Worm (Caenorhabditis elegans) whole organism, L4 larva: Measurements from ENCODE around the gene ima-1.

Source experiments
- F10B5.3 ChIP-seq: sonication (generic microtip); optimal IDR thresholded peaks from 2 replicates; lab custom pipeline; 2016; ENCODE audit warnings: mild to moderate bottlenecking, missing genetic modification characterization, missing compliant biosample characterization
- F26F4.8 ChIP-seq: fragments of 200-800 bp; sonication (Bioruptor generic); conservative IDR thresholded peaks from 2 replicates; pipeline ENCODE4 v1.3.6; 2022; ENCODE audit warnings: missing genetic modification characterization, missing compliant biosample characterization
- F44E2.7 ChIP-seq: fragments of 200-800 bp; sonication (Bioruptor generic); IDR thresholded peaks from 2 replicates; pipeline ENCODE4 v2.1.2; 2022; ENCODE audit warnings: missing genetic modification characterization, missing compliant biosample characterization
- R02D3.7 ChIP-seq: fragments of 150-350 bp; sonication (generic microtip); optimal IDR thresholded peaks from 3 replicates; lab custom pipeline; 2014; ENCODE audit warnings: missing biosample characterization, missing genetic modification characterization
- Y75B8A.6 ChIP-seq: fragments of 200-800 bp; sonication (Bioruptor generic); IDR thresholded peaks from 2 replicates; pipeline ENCODE4 v1.3.6; 2022; ENCODE audit warnings: missing genetic modification reagents, missing genetic modification characterization, missing compliant biosample characterization
- ZK337.2 ChIP-seq: fragments of 200-800 bp; sonication (Bioruptor generic); IDR thresholded peaks from 2 replicates; pipeline ENCODE4 v1.3.6; 2022; ENCODE audit warnings: missing genetic modification reagents, missing genetic modification characterization, missing compliant biosample characterization
- ZK546.5 ChIP-seq, 2 experiments: sonication (generic microtip); optimal IDR thresholded peaks; 2 replicates each; lab custom pipeline; 2017; ENCODE audit warnings: missing biosample characterization in 2 of 2, missing genetic modification characterization in 2 of 2
- ceh-62 ChIP-seq: sonication (generic microtip); optimal IDR thresholded peaks from 2 replicates; lab custom pipeline; 2017; ENCODE audit warnings: missing biosample characterization, missing genetic modification characterization
- cey-2 ChIP-seq: sonication (generic microtip); optimal IDR thresholded peaks from 3 replicates; lab custom pipeline; 2017; ENCODE audit warnings: missing genetic modification characterization, mild to moderate bottlenecking, missing compliant biosample characterization, antibody characterized with exemption, borderline replicate concordance; ENCODE audit not compliant: insufficient read depth
- daf-12 ChIP-seq: fragments of 150-350 bp; optimal IDR thresholded peaks from 2 replicates; lab custom pipeline; 2014; ENCODE audit warnings: missing biosample characterization, missing genetic modification reagents, missing genetic modification characterization
- daf-16 ChIP-seq, 3 experiments: sonication (generic microtip); optimal IDR thresholded peaks; 2 replicates each; lab custom pipeline; 2016 to 2017; ENCODE audit warnings: missing genetic modification characterization in 3 of 3, missing genetic modification reagents in 3 of 3, mild to moderate bottlenecking in 2 of 3, missing compliant biosample characterization in 2 of 3, missing biosample characterization in 1 of 3, moderate library complexity in 1 of 3
- daf-19 ChIP-seq: fragments of 200-800 bp; sonication (Bioruptor generic); conservative IDR thresholded peaks from 2 replicates; pipeline ENCODE4 v1.3.6; 2022; ENCODE audit warnings: missing genetic modification characterization, missing compliant biosample characterization
- dmd-8 ChIP-seq: fragments of 200-800 bp; sonication (Bioruptor generic); IDR thresholded peaks from 2 replicates; pipeline ENCODE4 v1.3.6; 2022; ENCODE audit warnings: missing genetic modification characterization, missing compliant biosample characterization
- duxl-1 ChIP-seq: sonication (generic microtip); optimal IDR thresholded peaks from 2 replicates; lab custom pipeline; 2016; ENCODE audit warnings: mild to moderate bottlenecking, missing genetic modification characterization, moderate library complexity, missing compliant biosample characterization; ENCODE audit not compliant: poor library complexity
- lin-1 ChIP-seq: fragments of 200-800 bp; sonication (Bioruptor generic); IDR thresholded peaks from 2 replicates; pipeline ENCODE4 v1.3.6; 2022; ENCODE audit warnings: missing genetic modification reagents, missing genetic modification characterization, missing compliant biosample characterization
- lin-15B ChIP-seq: fragments of 150-350 bp; sonication (generic microtip); optimal IDR thresholded peaks from 3 replicates; lab custom pipeline; 2014; ENCODE audit warnings: missing biosample characterization, missing genetic modification characterization
- lin-29 ChIP-seq: fragments of 200-800 bp; sonication (Bioruptor generic); IDR thresholded peaks from 2 replicates; pipeline ENCODE4 v1.3.6; 2022; ENCODE audit warnings: missing genetic modification reagents, missing genetic modification characterization, missing compliant biosample characterization
- madf-9 ChIP-seq: fragments of 200-800 bp; sonication (Bioruptor generic); conservative IDR thresholded peaks from 2 replicates; pipeline ENCODE4 v1.3.6; 2022; ENCODE audit warnings: missing genetic modification reagents, missing genetic modification characterization, missing compliant biosample characterization
- mdt-29 ChIP-seq: fragments of 200-800 bp; sonication (Bioruptor generic); IDR thresholded peaks from 2 replicates; pipeline ENCODE4 v1.3.6; 2022; ENCODE audit warnings: missing genetic modification reagents, missing genetic modification characterization, missing compliant biosample characterization
- mxl-2 ChIP-seq: fragments of 200-800 bp; sonication (Bioruptor generic); conservative IDR thresholded peaks from 2 replicates; pipeline ENCODE4 v1.3.6; 2022; ENCODE audit warnings: missing genetic modification reagents, missing genetic modification characterization, missing compliant biosample characterization
- nhr-111 ChIP-seq: fragments of 200-800 bp; sonication (Bioruptor generic); optimal IDR thresholded peaks from 2 replicates; lab custom pipeline; 2018; ENCODE audit warnings: mild to moderate bottlenecking, missing genetic modification characterization, missing compliant biosample characterization
- nhr-28 ChIP-seq: fragments of 150-350 bp; optimal IDR thresholded peaks from 2 replicates; lab custom pipeline; 2014; ENCODE audit warnings: missing biosample characterization, missing genetic modification characterization
- nhr-77 ChIP-seq: fragments of 150-350 bp; optimal IDR thresholded peaks from 2 replicates; lab custom pipeline; 2014; ENCODE audit warnings: missing biosample characterization, missing genetic modification characterization
- pqm-1 ChIP-seq: sonication (generic microtip); optimal IDR thresholded peaks from 2 replicates; lab custom pipeline; 2017; ENCODE audit warnings: missing biosample characterization, missing genetic modification characterization
- rbr-2 ChIP-seq: sonication (generic microtip); optimal IDR thresholded peaks from 2 replicates; lab custom pipeline; 2016; ENCODE audit warnings: missing genotype, missing genetic modification characterization, missing compliant biosample characterization
- saeg-2 ChIP-seq: fragments of 200-800 bp; sonication (Bioruptor generic); IDR thresholded peaks from 2 replicates; pipeline ENCODE4 v1.3.6; 2022; ENCODE audit warnings: missing genetic modification reagents, missing genetic modification characterization, missing compliant biosample characterization
- sdz-12 ChIP-seq: fragments of 200-800 bp; sonication (Bioruptor generic); optimal IDR thresholded peaks from 2 replicates; lab custom pipeline; 2018; ENCODE audit warnings: mild to moderate bottlenecking, missing genetic modification characterization, missing compliant biosample characterization
- set-16 ChIP-seq: fragments of 200-800 bp; sonication (Bioruptor generic); IDR thresholded peaks from 2 replicates; pipeline ENCODE4 v1.3.6; 2022; ENCODE audit warnings: missing genetic modification reagents, missing genetic modification characterization, missing compliant biosample characterization
- spr-3 ChIP-seq: fragments of 200-800 bp; sonication (Bioruptor generic); optimal IDR thresholded peaks from 2 replicates; lab custom pipeline; 2018; ENCODE audit warnings: mild to moderate bottlenecking, missing genetic modification characterization, missing compliant biosample characterization
- tra-1 ChIP-seq: fragments of 200-800 bp; sonication (Bioruptor generic); IDR thresholded peaks from 2 replicates; pipeline ENCODE4 v1.3.6; 2022; ENCODE audit warnings: missing genetic modification reagents, missing genetic modification characterization, missing compliant biosample characterization
- unc-39 ChIP-seq: sonication (generic microtip); optimal IDR thresholded peaks from 2 replicates; lab custom pipeline; 2017; ENCODE audit warnings: missing biosample characterization, missing genetic modification characterization
- zfp-2 ChIP-seq: sonication (generic microtip); optimal IDR thresholded peaks from 2 replicates; lab custom pipeline; 2016; ENCODE audit warnings: mild to moderate bottlenecking, missing genetic modification characterization, missing compliant biosample characterization
- ztf-11 ChIP-seq: fragments of 150-350 bp; optimal IDR thresholded peaks from 2 replicates; lab custom pipeline; 2014; ENCODE audit warnings: missing biosample characterization, missing genetic modification characterization

Gene ima-1

ce11 chrV:11266681-11267080, 27.2 kb downstream of the ima-1 start, which contains the start of gene str-116:
str-116 (plus strand) TSS chrV:11266981.
- TF ChIP-seq F26F4.8 (GFP tag; lab: Robert Waterston, UW) (no peak), sdz-12 (no peak), rbr-2 (tag; lab: Kevin White, UChicago) (no peak), daf-19 (GFP tag; lab: Robert Waterston, UW) (no peak), daf-12 (no peak), ceh-62 (tag; lab: Kevin White, UChicago) (no peak), madf-9 (GFP tag; lab: Robert Waterston, UW) (no peak), zfp-2 (tag; lab: Kevin White, UChicago) (no peak), tra-1 (GFP tag; lab: Robert Waterston, UW) (no peak), set-16 (GFP tag; lab: Robert Waterston, UW) (no peak), mdt-29 (no peak), Y75B8A.6 (GFP tag; lab: Robert Waterston, UW) (no peak), nhr-111 (GFP tag; lab: Kevin White, UChicago) (no peak), nhr-77 (tag; lab: Kevin White, UChicago) (no peak), R02D3.7 (tag; lab: Kevin White, UChicago) (no peak), duxl-1 (tag; lab: Kevin White, UChicago) (no peak), daf-16 (GFP tag; optimal IDR thresholded peaks at IDR 0.05; lab: Kevin White, UChicago) (no peak), daf-16 (tag; optimal IDR thresholded peaks at IDR 0.05; lab: Kevin White, UChicago) (no peak), ztf-11 (tag; lab: Kevin White, UChicago) (no peak), pqm-1 (tag; lab: Kevin White, UChicago) (no peak)

- TF ChIP-seq ZK546.5 (tag; optimal IDR thresholded peaks at IDR 0.05; lab: Kevin White, UChicago) (no peak), F44E2.7 (GFP tag; lab: Robert Waterston, UW) (no peak), rbr-2 (tag; lab: Kevin White, UChicago) (no peak), spr-3 (GFP tag; lab: Kevin White, UChicago) (no peak), daf-16 (GFP tag; optimal IDR thresholded peaks at IDR 0.05; lab: Kevin White, UChicago) (no peak), daf-16 (tag; optimal IDR thresholded peaks at IDR 0.05; lab: Kevin White, UChicago) (no peak), F10B5.3 (tag; lab: Kevin White, UChicago) (no peak), mdt-29 (no peak), saeg-2 (GFP tag; lab: Robert Waterston, UW) (no peak), tra-1 (GFP tag; lab: Robert Waterston, UW) (no peak), ZK337.2 (GFP tag; lab: Robert Waterston, UW) (no peak), R02D3.7 (tag; lab: Kevin White, UChicago) (no peak), cey-2 (tag; lab: Kevin White, UChicago) (no peak), daf-19 (GFP tag; lab: Robert Waterston, UW) (no peak), unc-39 (tag; lab: Kevin White, UChicago) (no peak), lin-29 (GFP tag; lab: Robert Waterston, UW) (no peak)
- TF ChIP-seq, all 104 proteins: peak for 0
Observed at ce11 chrV:11268791-11269190, 29.3 kb downstream of the ima-1 start, which contains the start of gene str-115. str-115 (plus strand) TSS chrV:11269091.

- TF ChIP-seq lin-1, result no peak
- no peak for TF ChIP-seq mxl-2 (GFP tag; lab: Robert Waterston, UW)
- TF ChIP-seq dmd-8, result no peak
- TF ChIP-seq nhr-28 (tag; lab: Kevin White, UChicago), result no peak
- TF ChIP-seq lin-15B (tag; lab: Kevin White, UChicago), result no peak
- TF ChIP-seq lin-29 (GFP tag; lab: Robert Waterston, UW), result no peak
- no peak for TF ChIP-seq Y75B8A.6 (GFP tag; lab: Robert Waterston, UW)
Observed at ce11 chrV:11271051-11271450, 31.6 kb downstream of the ima-1 start, which contains the start of gene clec-222. clec-222 (plus strand) TSS chrV:11271351.

ce11 chrV:11272848-11273247, 33.4 kb downstream of the ima-1 start, which contains the start of gene clec-223:
clec-223 (plus strand) TSS chrV:11273148.
- TF ChIP-seq daf-12, result no peak
